Worm (Caenorhabditis elegans) whole organism, L4 larva: ENCODE measurements around the gene Y105C5A.1285.
"Not testable (repeated sequence)": the region's sequence is repeated elsewhere in the genome, so short reads cannot be mapped to it uniquely, and the experiment has no call there.

Experiments used
- aha-1 ChIP-seq: fragments of 150-350 bp; peaks from one replicate; lab custom pipeline; 2014; ENCODE audit warnings: missing biosample characterization, missing genetic modification characterization
- ceh-28 ChIP-seq: fragments of 150-350 bp; optimal IDR thresholded peaks from 2 replicates; lab custom pipeline; 2014; ENCODE audit warnings: missing biosample characterization, missing genetic modification reagents, missing genetic modification characterization
- daf-16 ChIP-seq, 3 experiments: sonication (generic microtip); optimal IDR thresholded peaks; 2 replicates each; lab custom pipeline; 2016 to 2017; ENCODE audit warnings: missing genetic modification characterization in 3 of 3, missing genetic modification reagents in 3 of 3, mild to moderate bottlenecking in 2 of 3, missing compliant biosample characterization in 2 of 3, missing biosample characterization in 1 of 3, moderate library complexity in 1 of 3
- dmd-6 ChIP-seq: fragments of 200-800 bp; sonication (Bioruptor generic); IDR thresholded peaks from 2 replicates; pipeline ENCODE4 v1.3.6; 2022; ENCODE audit warnings: missing genetic modification reagents, missing genetic modification characterization, missing compliant biosample characterization
- dve-1 ChIP-seq: sonication (generic microtip); optimal IDR thresholded peaks from 2 replicates; lab custom pipeline; 2017; ENCODE audit warnings: antibody characterized with exemption, mild to moderate bottlenecking, missing genetic modification characterization, missing compliant biosample characterization; ENCODE audit not compliant: insufficient read depth
- egl-27 ChIP-seq: sonication (generic microtip); optimal IDR thresholded peaks from 3 replicates; lab custom pipeline; 2017; ENCODE audit warnings: missing biosample characterization, missing genetic modification reagents, missing genetic modification characterization
- hif-1 ChIP-seq, 2 experiments: sonication (generic microtip); optimal IDR thresholded peaks; 2 replicates each; lab custom pipeline; 2016 to 2017; ENCODE audit warnings: missing compliant biosample characterization in 2 of 2, missing genetic modification characterization in 2 of 2, missing genetic modification reagents in 2 of 2, missing genotype in 2 of 2, mild to moderate bottlenecking in 1 of 2
- lin-38 ChIP-seq: fragments of 200-800 bp; sonication (Bioruptor generic); IDR thresholded peaks from 2 replicates; pipeline ENCODE4 v1.3.6; 2022; ENCODE audit warnings: missing genetic modification reagents, missing genetic modification characterization, missing compliant biosample characterization
- lir-3 ChIP-seq: sonication (generic microtip); optimal IDR thresholded peaks from 2 replicates; lab custom pipeline; 2016; ENCODE audit warnings: mild to moderate bottlenecking, missing genetic modification characterization, missing compliant biosample characterization
- lsy-2 ChIP-seq, 2 experiments: fragments of 150-350 bp in 1 of 2; sonication (generic microtip) in 1 of 2; optimal IDR thresholded peaks; 2 replicates each; lab custom pipeline; 2014 to 2017; ENCODE audit warnings: missing biosample characterization in 2 of 2, missing genetic modification characterization in 2 of 2
- madf-5 ChIP-seq, 2 experiments: fragments of 200-800 bp; sonication (Bioruptor generic); IDR thresholded peaks; 2 replicates each; pipeline ENCODE4 v1.3.6; 2022; ENCODE audit warnings: missing compliant biosample characterization in 2 of 2, missing genetic modification characterization in 2 of 2
- mdt-29 ChIP-seq: fragments of 200-800 bp; sonication (Bioruptor generic); IDR thresholded peaks from 2 replicates; pipeline ENCODE4 v1.3.6; 2022; ENCODE audit warnings: missing genetic modification reagents, missing genetic modification characterization, missing compliant biosample characterization
- mes-2 ChIP-seq: sonication (generic microtip); optimal IDR thresholded peaks from 2 replicates; lab custom pipeline; 2016; ENCODE audit warnings: missing genotype, mild to moderate bottlenecking, missing genetic modification characterization, missing compliant biosample characterization; ENCODE audit not compliant: poor library complexity, severe bottlenecking
- mxl-2 ChIP-seq: fragments of 200-800 bp; sonication (Bioruptor generic); conservative IDR thresholded peaks from 2 replicates; pipeline ENCODE4 v1.3.6; 2022; ENCODE audit warnings: missing genetic modification reagents, missing genetic modification characterization, missing compliant biosample characterization
- mxl-3 ChIP-seq: fragments of 200-800 bp; sonication (Bioruptor generic); optimal IDR thresholded peaks from 2 replicates; lab custom pipeline; 2018; ENCODE audit warnings: mild to moderate bottlenecking, missing genetic modification characterization, missing compliant biosample characterization
- nhr-237 ChIP-seq: sonication (generic microtip); optimal IDR thresholded peaks from 2 replicates; lab custom pipeline; 2017; ENCODE audit warnings: missing biosample characterization, missing genetic modification characterization
- nhr-28 ChIP-seq: fragments of 150-350 bp; optimal IDR thresholded peaks from 2 replicates; lab custom pipeline; 2014; ENCODE audit warnings: missing biosample characterization, missing genetic modification characterization
- nhr-76 ChIP-seq: fragments of 150-350 bp; optimal IDR thresholded peaks from 2 replicates; lab custom pipeline; 2014; ENCODE audit warnings: missing biosample characterization, missing genetic modification characterization
- nhr-77 ChIP-seq: fragments of 150-350 bp; optimal IDR thresholded peaks from 2 replicates; lab custom pipeline; 2014; ENCODE audit warnings: missing biosample characterization, missing genetic modification characterization
- pqm-1 ChIP-seq: sonication (generic microtip); optimal IDR thresholded peaks from 2 replicates; lab custom pipeline; 2017; ENCODE audit warnings: missing biosample characterization, missing genetic modification characterization
- set-16 ChIP-seq: fragments of 200-800 bp; sonication (Bioruptor generic); IDR thresholded peaks from 2 replicates; pipeline ENCODE4 v1.3.6; 2022; ENCODE audit warnings: missing genetic modification reagents, missing genetic modification characterization, missing compliant biosample characterization
- snpc-1.2 ChIP-seq: fragments of 200-800 bp; sonication (Bioruptor generic); IDR thresholded peaks from 2 replicates; pipeline ENCODE4 v1.3.6; 2022; ENCODE audit warnings: missing genetic modification reagents, missing genetic modification characterization, missing compliant biosample characterization
- tag-97 ChIP-seq: fragments of 200-800 bp; sonication (Bioruptor generic); IDR thresholded peaks from 2 replicates; pipeline ENCODE4 v1.3.6; 2022; ENCODE audit warnings: missing genetic modification characterization, missing compliant biosample characterization
- unc-130 ChIP-seq: sonication (generic microtip); optimal IDR thresholded peaks from 2 replicates; lab custom pipeline; 2016; ENCODE audit warnings: missing genetic modification reagents, missing genetic modification characterization, missing compliant biosample characterization
- unc-62 ChIP-seq, 3 experiments: fragments of 150-350 bp in 1 of 3; sonication (generic microtip); optimal IDR thresholded peaks in 2 of 3; peaks in 1 of 3; 1 replicate in 1 of 3; 2 replicates in 2 of 3; lab custom pipeline; 2014 to 2017; ENCODE audit warnings: missing biosample characterization in 3 of 3, missing genetic modification characterization in 3 of 3, missing genetic modification reagents in 3 of 3, missing genotype in 1 of 3
- zfp-2 ChIP-seq: sonication (generic microtip); optimal IDR thresholded peaks from 2 replicates; lab custom pipeline; 2016; ENCODE audit warnings: mild to moderate bottlenecking, missing genetic modification characterization, missing compliant biosample characterization
- zip-2 ChIP-seq: fragments of 150-350 bp; optimal IDR thresholded peaks from 2 replicates; lab custom pipeline; 2014; ENCODE audit warnings: missing biosample characterization, missing genetic modification characterization

The Y105C5A.1285 gene

DNA sequence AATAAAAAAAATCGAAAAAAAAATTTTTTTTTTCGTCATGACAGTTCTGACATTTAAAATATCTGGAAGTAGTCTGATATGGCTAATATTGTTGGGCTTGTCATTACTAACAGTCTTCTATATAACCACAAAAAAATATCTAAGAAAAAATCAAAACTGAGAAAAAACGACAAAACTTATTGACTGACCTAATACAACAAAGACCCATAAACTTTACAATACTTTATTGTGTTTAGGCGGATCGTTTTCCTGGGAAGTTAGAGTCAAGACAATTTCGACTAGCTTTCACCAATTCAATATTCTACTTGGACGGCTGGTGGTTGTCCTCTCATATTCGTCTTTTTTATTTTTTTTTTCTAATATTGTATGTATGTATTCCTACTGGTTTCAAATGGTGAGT lies at the start of gene Y105C5A.1285:
Gene Y105C5A.1285 (plus strand): TSS at position 301 of the 400 bp plus-strand sequence.
- not testable (repeated sequence) for TF ChIP-seq dve-1 (tag; lab: Kevin White, UChicago); lsy-2 (tag; optimal IDR thresholded peaks at IDR 0.05; lab: Kevin White, UChicago); zfp-2 (tag; lab: Kevin White, UChicago)

DNA sequence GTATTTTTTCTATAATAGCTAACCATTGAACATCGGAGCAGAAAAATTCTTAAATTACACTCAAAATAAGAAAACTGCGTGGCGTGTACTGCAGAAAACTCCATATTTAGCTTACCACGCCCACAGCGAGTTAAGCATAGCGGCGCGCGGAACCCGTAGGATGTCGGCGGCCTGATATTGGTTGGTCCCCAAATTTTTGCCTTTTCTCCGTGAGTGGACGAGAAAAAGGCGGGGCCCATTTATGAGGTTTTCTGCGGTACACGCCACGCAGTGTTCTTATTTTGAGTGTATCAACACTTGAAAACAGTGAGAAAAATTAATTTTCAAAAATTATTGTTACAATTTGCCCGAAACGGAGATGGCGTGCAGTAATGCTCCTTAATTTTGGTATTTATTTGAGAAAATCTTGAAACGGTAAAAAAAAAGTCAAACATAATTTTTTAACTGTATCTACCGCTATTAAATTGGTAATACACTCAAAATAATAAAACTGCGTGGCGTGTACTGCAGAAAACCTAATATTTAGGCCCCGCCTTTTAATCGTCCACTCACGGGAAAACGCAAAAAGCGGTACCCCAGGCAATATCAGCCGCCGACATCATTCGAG lies 48.5 kb upstream of the Y105C5A.1285 start:
- 0 out of 2 replicates have a peak, but pooled peaks have one; percentile 35 for TF ChIP-seq lin-38 (GFP tag; lab: Robert Waterston, UW)
- peak in 1 of 2 experiments; percentile 46 for TF ChIP-seq unc-62 (GFP tag; optimal IDR thresholded peaks at IDR 0.05 in 1 of 2; lab: Kevin White, UChicago)
- not testable (repeated sequence) for TF ChIP-seq unc-62 (tag; optimal IDR thresholded peaks at IDR 0.05; lab: Kevin White, UChicago)
- TF ChIP-seq aha-1 (tag; lab: Kevin White, UChicago) = peak; percentile 86
- TF ChIP-seq madf-5 (GFP tag; IDR thresholded peaks at IDR 0.05; lab: Robert Waterston, UW) = peak in 1 of 2 experiments; percentile 24; a peak in 1 of 4 replicates
- TF ChIP-seq snpc-1.2 (GFP tag; lab: Robert Waterston, UW) = peak; percentile 99
- peak; percentile 49; the same call in 1 of the 2 replicates for TF ChIP-seq mdt-29 (GFP tag; lab: Robert Waterston, UW)

- TF ChIP-seq unc-62 (GFP tag; optimal IDR thresholded peaks at IDR 0.05 in 1 of 2; lab: Kevin White, UChicago) = peak in 1 of 2 experiments; percentile 45
- not testable (repeated sequence) for TF ChIP-seq unc-62 (tag; optimal IDR thresholded peaks at IDR 0.05; lab: Kevin White, UChicago)
These were observed 38.6 kb upstream of the Y105C5A.1285 start for ce11 chrIV:15713657-15714056.

ce11 chrIV:15718442-15718841 lies 33.8 kb upstream of the Y105C5A.1285 start:
- TF ChIP-seq snpc-1.2 (GFP tag; lab: Robert Waterston, UW) (0 out of 2 replicates have a peak, but pooled peaks have one; percentile 52), lsy-2 (tag; optimal IDR thresholded peaks at IDR 0.05; lab: Kevin White, UChicago) (no peak), mes-2 (tag; lab: Kevin White, UChicago) (no peak), aha-1 (tag; lab: Kevin White, UChicago) (no peak), ceh-28 (tag; lab: Kevin White, UChicago) (no peak), mxl-3 (GFP tag; lab: Kevin White, UChicago) (no peak), lir-3 (tag; lab: Kevin White, UChicago) (no peak), nhr-237 (no peak), nhr-76 (no peak), hif-1 (tag; optimal IDR thresholded peaks at IDR 0.05; lab: Kevin White, UChicago) (no peak), set-16 (peak; percentile 39; the same call in 1 of the 2 replicates), zip-2 (tag; lab: Kevin White, UChicago) (no peak), tag-97 (GFP tag; lab: Robert Waterston, UW) (no peak)

- TF ChIP-seq daf-16 (GFP tag; optimal IDR thresholded peaks at IDR 0.05; lab: Kevin White, UChicago) = no peak
- TF ChIP-seq daf-16 (tag; optimal IDR thresholded peaks at IDR 0.05; lab: Kevin White, UChicago) = peak; percentile 56
- TF ChIP-seq nhr-28 (tag; lab: Kevin White, UChicago) = peak; percentile 62
- TF ChIP-seq tag-97 (GFP tag; lab: Robert Waterston, UW) = no peak
- TF ChIP-seq mxl-2 (GFP tag; lab: Robert Waterston, UW) = no peak
- peak in 1 of 2 experiments; percentile 16 for TF ChIP-seq unc-62 (GFP tag; optimal IDR thresholded peaks at IDR 0.05 in 1 of 2; lab: Kevin White, UChicago)
- TF ChIP-seq unc-62 (tag; optimal IDR thresholded peaks at IDR 0.05; lab: Kevin White, UChicago) = no peak
- no peak for TF ChIP-seq ceh-28 (tag; lab: Kevin White, UChicago)
- TF ChIP-seq dmd-6 (GFP tag; lab: Robert Waterston, UW) = peak; percentile 34; the same call in 1 of the 2 replicates
- peak; percentile 32 for TF ChIP-seq dve-1 (tag; lab: Kevin White, UChicago)
- peak; percentile 88 for TF ChIP-seq pqm-1 (tag; lab: Kevin White, UChicago)
- TF ChIP-seq egl-27 (tag; lab: Kevin White, UChicago) = no peak
- TF ChIP-seq nhr-77 (tag; lab: Kevin White, UChicago) = peak; percentile 56
- TF ChIP-seq unc-130 (GFP tag; lab: Kevin White, UChicago) = no peak
These were observed 26.0 kb upstream of the Y105C5A.1285 start for ce11 chrIV:15726175-15726574.
